Worm (Caenorhabditis elegans): ENCODE results near the gene tbc-6.

ce11 chrII:6800104-6800711 lies 47.7 kb upstream of the tbc-6 start, which contains the start of gene F31E8.4:
- TF ChIP-seq klf-2 (GFP tag; conservative IDR thresholded peaks at IDR 0.05) (no peak), flt-1 (GFP tag; IDR thresholded peaks at IDR 0.05) (no peak)

All from whole organism, midembryonic.